Fruit fly (Drosophila melanogaster) whole organism, prepupa: ENCODE measurements around the gene nan.

ENCODE experiments used
- Blimp-1 ChIP-seq: fragments of 200-800 bp; sonication (Bioruptor generic); optimal IDR thresholded peaks from 3 replicates; lab custom pipeline; 2017; ENCODE audit warnings: missing biosample characterization, missing genetic modification characterization, mild to moderate bottlenecking, moderate library complexity, missing genetic modification reagents
- CG10631 ChIP-seq: fragments of 200-800 bp; sonication (Bioruptor generic); optimal IDR thresholded peaks from 2 replicates; lab custom pipeline; 2016; ENCODE audit warnings: missing biosample characterization, missing genetic modification characterization
- CG10669 ChIP-seq: fragments of 200-800 bp; sonication (Bioruptor generic); optimal IDR thresholded peaks from 3 replicates; lab custom pipeline; 2018; ENCODE audit warnings: missing biosample characterization, mild to moderate bottlenecking, missing genetic modification characterization, moderate library complexity
- CG11294 ChIP-seq: fragments of 200-800 bp; sonication (Bioruptor generic); IDR thresholded peaks from 2 replicates; pipeline ENCODE4 v1.3.6; 2022; ENCODE audit warnings: missing biosample characterization, missing genetic modification characterization
- CG11762 ChIP-seq: fragments of 200-800 bp; sonication (Bioruptor generic); optimal IDR thresholded peaks from 3 replicates; lab custom pipeline; 2016; ENCODE audit warnings: missing biosample characterization, missing genetic modification characterization; ENCODE audit not compliant: insufficient read depth
- CG11902 ChIP-seq: fragments of 200-800 bp; sonication (Bioruptor generic); optimal IDR thresholded peaks from 3 replicates; lab custom pipeline; 2016; ENCODE audit warnings: missing biosample characterization, missing genetic modification characterization
- CG15336 ChIP-seq: fragments of 200-800 bp; sonication (Bioruptor generic); IDR thresholded peaks from 2 replicates; pipeline ENCODE4 v1.3.6; 2022; ENCODE audit warnings: missing biosample characterization, missing genetic modification characterization
- CG16779 ChIP-seq: fragments of 200-800 bp; sonication (Bioruptor generic); optimal IDR thresholded peaks from 3 replicates; lab custom pipeline; 2017; ENCODE audit warnings: missing biosample characterization, mild to moderate bottlenecking, missing genetic modification characterization
- CG3032 ChIP-seq: fragments of 200-800 bp; optimal IDR thresholded peaks from 2 replicates; lab custom pipeline; 2019; ENCODE audit warnings: missing biosample characterization, mild to moderate bottlenecking, missing genetic modification characterization, moderate library complexity
- CG34406 ChIP-seq: fragments of 200-800 bp; sonication (Bioruptor generic); optimal IDR thresholded peaks from 3 replicates; lab custom pipeline; 2016; ENCODE audit warnings: missing biosample characterization, missing genetic modification characterization
- CG4318 ChIP-seq: fragments of 200-800 bp; sonication (Bioruptor generic); optimal IDR thresholded peaks from 3 replicates; lab custom pipeline; 2017; ENCODE audit warnings: missing biosample characterization, mild to moderate bottlenecking, missing genetic modification characterization
- CG6163 ChIP-seq: fragments of 200-800 bp; sonication (Bioruptor generic); IDR thresholded peaks from 3 replicates; pipeline ENCODE4 v1.3.6; 2022; ENCODE audit warnings: missing biosample characterization, missing genetic modification characterization
- CG6792 ChIP-seq: fragments of 200-800 bp; sonication (Bioruptor generic); optimal IDR thresholded peaks from 3 replicates; lab custom pipeline; 2016; ENCODE audit warnings: missing biosample characterization, missing genetic modification characterization
- CG6808 ChIP-seq: fragments of 200-800 bp; sonication (Bioruptor generic); optimal IDR thresholded peaks from 3 replicates; lab custom pipeline; 2017; ENCODE audit warnings: missing biosample characterization, missing genetic modification characterization, mild to moderate bottlenecking, moderate library complexity, missing genetic modification reagents
- CG8119 ChIP-seq: fragments of 200-800 bp; sonication (Bioruptor generic); IDR thresholded peaks from 3 replicates; pipeline ENCODE4 v1.3.6; 2022; ENCODE audit warnings: missing biosample characterization, missing genetic modification characterization
- CG8319 ChIP-seq: fragments of 200-800 bp; sonication (Bioruptor generic); optimal IDR thresholded peaks from 3 replicates; lab custom pipeline; 2016; ENCODE audit warnings: missing biosample characterization, missing genetic modification characterization
- CG8632 ChIP-seq: fragments of 200-800 bp; sonication (Bioruptor generic); optimal IDR thresholded peaks from 3 replicates; lab custom pipeline; 2016; ENCODE audit warnings: missing biosample characterization, missing genetic modification characterization
- CG9139 ChIP-seq: fragments of 200-800 bp; sonication (Bioruptor generic); optimal IDR thresholded peaks from 3 replicates; lab custom pipeline; 2017; ENCODE audit warnings: missing biosample characterization, mild to moderate bottlenecking, missing genetic modification characterization
- Eip75B ChIP-seq: fragments of 200-800 bp; sonication (Bioruptor generic); optimal IDR thresholded peaks from 3 replicates; lab custom pipeline; 2016; ENCODE audit warnings: missing biosample characterization, missing genetic modification characterization
- Eip78C ChIP-seq: fragments of 200-800 bp; sonication (Bioruptor generic); peaks from one replicate; lab custom pipeline; 2016; ENCODE audit warnings: missing biosample characterization, missing genetic modification characterization
- Eip93F ChIP-seq: fragments of 200-800 bp; sonication (Bioruptor generic); optimal IDR thresholded peaks from 2 replicates; lab custom pipeline; 2016; ENCODE audit warnings: missing biosample characterization, mild to moderate bottlenecking, missing genetic modification characterization
- Ets96B ChIP-seq: fragments of 200-800 bp; optimal IDR thresholded peaks from 2 replicates; lab custom pipeline; 2019; ENCODE audit warnings: missing biosample characterization, mild to moderate bottlenecking, missing genetic modification characterization, moderate library complexity
- Gug ChIP-seq: fragments of 200-800 bp; sonication (Bioruptor generic); IDR thresholded peaks from 2 replicates; pipeline ENCODE4 v1.3.6; 2022; ENCODE audit warnings: missing biosample characterization, missing genetic modification characterization
- Hr38 ChIP-seq: sonication (Bioruptor generic); optimal IDR thresholded peaks from 2 replicates; lab custom pipeline; 2016; ENCODE audit warnings: missing biosample characterization, missing genetic modification characterization
- Hr4 ChIP-seq: fragments of 200-800 bp; sonication (Bioruptor generic); optimal IDR thresholded peaks from 3 replicates; lab custom pipeline; 2016; ENCODE audit warnings: missing biosample characterization, missing genetic modification characterization
- OdsH ChIP-seq: fragments of 200-800 bp; sonication (Bioruptor generic); optimal IDR thresholded peaks from 3 replicates; lab custom pipeline; 2016; ENCODE audit warnings: missing biosample characterization, missing genetic modification characterization
- Smox ChIP-seq: fragments of 200-800 bp; sonication (Bioruptor generic); optimal IDR thresholded peaks from 3 replicates; lab custom pipeline; 2016; ENCODE audit warnings: missing biosample characterization, missing genetic modification characterization
- Sox102F ChIP-seq: fragments of 200-800 bp; sonication (Bioruptor generic); optimal IDR thresholded peaks from 2 replicates; lab custom pipeline; 2016; ENCODE audit warnings: missing biosample characterization, mild to moderate bottlenecking, missing genetic modification characterization
- Sox14 ChIP-seq: fragments of 200-800 bp; sonication (Bioruptor generic); optimal IDR thresholded peaks from 3 replicates; lab custom pipeline; 2016; ENCODE audit warnings: missing biosample characterization, missing genetic modification characterization
- Sox15 ChIP-seq: fragments of 200-800 bp; sonication (Bioruptor generic); optimal IDR thresholded peaks from 3 replicates; lab custom pipeline; 2016; ENCODE audit warnings: missing biosample characterization, missing genetic modification characterization
- achi ChIP-seq: fragments of 200-800 bp; sonication (Bioruptor generic); optimal IDR thresholded peaks from 3 replicates; lab custom pipeline; 2016; ENCODE audit warnings: missing biosample characterization, missing genetic modification characterization
- acj6 ChIP-seq: fragments of 200-800 bp; sonication (Bioruptor generic); optimal IDR thresholded peaks from 3 replicates; lab custom pipeline; 2016; ENCODE audit warnings: missing biosample characterization, missing genetic modification characterization
- cyc ChIP-seq: fragments of 200-800 bp; sonication (Bioruptor generic); optimal IDR thresholded peaks from 3 replicates; lab custom pipeline; 2016; ENCODE audit warnings: missing biosample characterization, missing genetic modification characterization
- eg ChIP-seq: fragments of 200-800 bp; sonication (Bioruptor generic); IDR thresholded peaks from 3 replicates; pipeline ENCODE4 v1.3.6; 2022; ENCODE audit warnings: missing biosample characterization, missing genetic modification characterization
- esn ChIP-seq: fragments of 200-800 bp; sonication (Bioruptor generic); optimal IDR thresholded peaks from 2 replicates; lab custom pipeline; 2016; ENCODE audit warnings: missing biosample characterization, mild to moderate bottlenecking, missing genetic modification characterization, moderate library complexity
- fd85E ChIP-seq: fragments of 200-800 bp; sonication (Bioruptor generic); optimal IDR thresholded peaks from 3 replicates; lab custom pipeline; 2016; ENCODE audit warnings: missing biosample characterization, missing genetic modification characterization
- fkh ChIP-seq: fragments of 200-800 bp; sonication (Bioruptor generic); optimal IDR thresholded peaks from 3 replicates; lab custom pipeline; 2017; ENCODE audit warnings: missing biosample characterization, mild to moderate bottlenecking, missing genetic modification characterization, moderate library complexity
- net ChIP-seq: fragments of 200-800 bp; sonication (Bioruptor generic); optimal IDR thresholded peaks from 3 replicates; lab custom pipeline; 2016; ENCODE audit warnings: missing biosample characterization, missing genetic modification characterization
- pdm3 ChIP-seq: fragments of 200-800 bp; sonication (Bioruptor generic); optimal IDR thresholded peaks from 3 replicates; lab custom pipeline; 2016; ENCODE audit warnings: missing biosample characterization, missing genetic modification characterization
- spab ChIP-seq: fragments of 200-800 bp; sonication (Bioruptor generic); optimal IDR thresholded peaks from 2 replicates; lab custom pipeline; 2017; ENCODE audit warnings: missing biosample characterization, mild to moderate bottlenecking, missing genetic modification characterization, missing genetic modification reagents
- ss ChIP-seq, 2 experiments: fragments of 200-800 bp; sonication (Bioruptor generic); optimal IDR thresholded peaks; 2 replicates in 1 of 2; 3 replicates in 1 of 2; lab custom pipeline; 2017 to 2018; ENCODE audit warnings: mild to moderate bottlenecking in 2 of 2, missing biosample characterization in 2 of 2, missing genetic modification characterization in 2 of 2, moderate library complexity in 1 of 2
- svp ChIP-seq: fragments of 200-800 bp; sonication (Bioruptor generic); peaks from one replicate; lab custom pipeline; 2016; ENCODE audit warnings: missing biosample characterization, missing genetic modification characterization
- topi ChIP-seq: fragments of 200-800 bp; sonication (Bioruptor generic); optimal IDR thresholded peaks from 3 replicates; lab custom pipeline; 2016; ENCODE audit warnings: missing biosample characterization, missing genetic modification characterization
- vri ChIP-seq: fragments of 200-800 bp; sonication (Bioruptor generic); optimal IDR thresholded peaks from 3 replicates; lab custom pipeline; 2016; ENCODE audit warnings: missing biosample characterization, mild to moderate bottlenecking, missing genetic modification characterization

The nan gene

dm6 chr3L:14177476-14178179 is 11.8 kb downstream of the nan start (continued):
- TF ChIP-seq Smox (GFP tag; lab: Kevin White, UChicago), result no peak
- TF ChIP-seq Gug, result no peak
- TF ChIP-seq vri (GFP tag; lab: Kevin White, UChicago), result no peak
- TF ChIP-seq OdsH (GFP tag; lab: Kevin White, UChicago), result no peak
- no peak for TF ChIP-seq Eip78C (GFP tag; lab: Kevin White, UChicago)
- TF ChIP-seq CG11294 (GFP tag; lab: Robert Waterston, UW), result no peak
- TF ChIP-seq CG4318 (GFP tag; lab: Kevin White, UChicago), result no peak
- TF ChIP-seq CG16779 (tag; lab: Kevin White, UChicago), result no peak
- no peak for TF ChIP-seq CG10669 (GFP tag; lab: Kevin White, UChicago)
- no peak for TF ChIP-seq Sox15 (GFP tag; lab: Kevin White, UChicago)
- TF ChIP-seq spab (GFP tag; lab: Kevin White, UChicago), result no peak
- TF ChIP-seq fd85E (GFP tag; lab: Kevin White, UChicago), result no peak
- TF ChIP-seq CG8119 (GFP tag; lab: Robert Waterston, UW), result no peak
- no peak for TF ChIP-seq CG11762
- no peak; the same call in 1 of the 2 replicates for TF ChIP-seq CG15336 (GFP tag; lab: Robert Waterston, UW)
- TF ChIP-seq Eip75B (GFP tag; lab: Kevin White, UChicago), result no peak
- no peak for TF ChIP-seq CG34406 (GFP tag; lab: Kevin White, UChicago)
- peak; percentile 67 for TF ChIP-seq Sox102F (GFP tag; lab: Kevin White, UChicago)
- no peak for TF ChIP-seq CG3032 (tag; lab: Kevin White, UChicago)
- TF ChIP-seq CG6163, result 0 out of 3 replicates have a peak, but pooled peaks have one; percentile 44
- no peak for TF ChIP-seq net (GFP tag; lab: Kevin White, UChicago)
- no peak for TF ChIP-seq Hr38 (GFP tag; lab: Kevin White, UChicago)
- no peak for TF ChIP-seq CG9139
- TF ChIP-seq Sox14 (GFP tag; lab: Kevin White, UChicago), result peak; percentile 76
- no peak for TF ChIP-seq svp (GFP tag; lab: Kevin White, UChicago)
- no peak for TF ChIP-seq Blimp-1
- TF ChIP-seq esn (GFP tag; lab: Kevin White, UChicago), result peak; percentile 35
- TF ChIP-seq CG6792 (GFP tag; lab: Kevin White, UChicago), result no peak
- TF ChIP-seq pdm3 (GFP tag; lab: Kevin White, UChicago), result no peak
- TF ChIP-seq Hr4 (GFP tag; lab: Kevin White, UChicago), result no peak
- TF ChIP-seq CG8319, result no peak
- TF ChIP-seq CG11902 (GFP tag; lab: Kevin White, UChicago), result no peak
- no peak for TF ChIP-seq topi (GFP tag; lab: Kevin White, UChicago)
- no peak for TF ChIP-seq achi (GFP tag; lab: Kevin White, UChicago)

dm6 chr3L:14174197-14174596 is 15.3 kb downstream of the nan start:
- TF ChIP-seq svp (GFP tag; lab: Kevin White, UChicago) (peak; percentile 38), Ets96B (tag; lab: Kevin White, UChicago) (no peak), CG6808 (GFP tag; lab: Kevin White, UChicago) (no peak), CG9139 (no peak), fkh (peak; percentile 94), cyc (GFP tag; lab: Kevin White, UChicago) (no peak), Eip93F (no peak), CG34406 (GFP tag; lab: Kevin White, UChicago) (no peak)

DNA sequence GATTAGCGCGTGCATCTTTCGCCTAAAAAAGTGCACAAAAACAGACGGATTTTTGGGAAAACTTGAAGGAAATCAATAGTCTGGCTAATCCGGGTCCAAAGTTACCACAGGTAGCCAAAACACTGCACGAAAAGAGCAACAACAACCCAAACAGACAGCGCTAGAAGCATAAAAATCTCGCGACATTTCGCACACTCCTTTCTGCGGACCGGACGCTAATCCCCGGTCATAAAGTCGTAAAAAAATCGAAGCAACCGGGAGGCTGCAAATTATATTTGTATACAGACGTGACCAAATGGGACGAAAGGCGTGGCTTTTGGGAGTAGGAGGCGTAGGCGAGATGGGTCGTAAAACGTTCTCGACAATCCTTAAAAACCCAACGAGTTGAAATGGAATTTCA is 16.1 kb downstream of the nan start:
- TF ChIP-seq CG11762, result no peak
- no peak for TF ChIP-seq CG10631 (GFP tag; lab: Kevin White, UChicago)
- TF ChIP-seq CG8319, result no peak
- no peak for TF ChIP-seq fkh
- TF ChIP-seq CG8119 (GFP tag; lab: Robert Waterston, UW), result no peak
- TF ChIP-seq Sox102F (GFP tag; lab: Kevin White, UChicago), result no peak
- no peak for TF ChIP-seq topi (GFP tag; lab: Kevin White, UChicago)
- TF ChIP-seq ss (GFP tag; optimal IDR thresholded peaks at IDR 0.05; lab: Kevin White, UChicago), result no peak
- TF ChIP-seq acj6, result no peak
- TF ChIP-seq eg (GFP tag; lab: Robert Waterston, UW), result no peak
- TF ChIP-seq CG8632 (GFP tag; lab: Kevin White, UChicago), result no peak
